Worm (Caenorhabditis elegans) whole organism, L1 larva: ENCODE results near the gene T09A12.8.

Source experiments
- C16A3.4 ChIP-seq: fragments of 150-350 bp; optimal IDR thresholded peaks from 2 replicates; lab custom pipeline; 2014; ENCODE audit warnings: missing biosample characterization, missing genetic modification characterization
- C34B4.2 ChIP-seq: sonication (generic microtip); optimal IDR thresholded peaks from 2 replicates; lab custom pipeline; 2017; ENCODE audit warnings: mild to moderate bottlenecking, missing genetic modification characterization, missing compliant biosample characterization
- Y116A8C.19 ChIP-seq: sonication (generic microtip); optimal IDR thresholded peaks from 2 replicates; lab custom pipeline; 2016; ENCODE audit warnings: missing compliant biosample characterization, missing genetic modification characterization, borderline replicate concordance
- aha-1 ChIP-seq: fragments of 150-350 bp; optimal IDR thresholded peaks from 2 replicates; lab custom pipeline; 2014; ENCODE audit warnings: missing biosample characterization, missing genetic modification characterization
- alr-1 ChIP-seq: fragments of 200-800 bp; sonication (Bioruptor generic); optimal IDR thresholded peaks from 2 replicates; lab custom pipeline; 2018; ENCODE audit warnings: borderline replicate concordance, mild to moderate bottlenecking, missing genetic modification characterization, missing compliant biosample characterization
- blmp-1 ChIP-seq: fragments of 150-350 bp; optimal IDR thresholded peaks from 2 replicates; lab custom pipeline; 2014; ENCODE audit warnings: missing biosample characterization, missing genetic modification characterization
- ceh-63 ChIP-seq: fragments of 200-800 bp; sonication (Bioruptor generic); optimal IDR thresholded peaks from 2 replicates; lab custom pipeline; 2018; ENCODE audit warnings: mild to moderate bottlenecking, missing genetic modification characterization, missing compliant biosample characterization
- ceh-8 ChIP-seq: fragments of 200-800 bp; sonication (Bioruptor generic); optimal IDR thresholded peaks from 2 replicates; lab custom pipeline; 2018; ENCODE audit warnings: mild to moderate bottlenecking, missing genetic modification characterization, moderate library complexity, missing compliant biosample characterization
- efl-1 ChIP-seq, 4 experiments: fragments of 150-350 bp; optimal IDR thresholded peaks in 3 of 4; peaks in 1 of 4; 1 replicate in 1 of 4; 2 replicates in 3 of 4; lab custom pipeline; 2014; ENCODE audit warnings: missing biosample characterization in 2 of 4, missing genetic modification characterization in 2 of 4, missing genetic modification reagents in 2 of 4
- efl-3 ChIP-seq: fragments of 200-800 bp; sonication (Bioruptor generic); optimal IDR thresholded peaks from 2 replicates; lab custom pipeline; 2018; ENCODE audit warnings: mild to moderate bottlenecking, missing genetic modification characterization, missing compliant biosample characterization
- egl-13 ChIP-seq: sonication (generic microtip); optimal IDR thresholded peaks from 2 replicates; lab custom pipeline; 2016; ENCODE audit warnings: missing genotype, missing genetic modification reagents, missing genetic modification characterization, missing compliant biosample characterization
- egl-27 ChIP-seq, 2 experiments: fragments of 150-350 bp in 1 of 2; sonication (generic microtip); optimal IDR thresholded peaks; 3 replicates each; lab custom pipeline; 2017 to 2018; ENCODE audit warnings: missing biosample characterization in 2 of 2, missing genetic modification characterization in 2 of 2, missing genetic modification reagents in 2 of 2
- elt-2 ChIP-seq: sonication (generic microtip); optimal IDR thresholded peaks from 2 replicates; lab custom pipeline; 2016; ENCODE audit warnings: missing genetic modification characterization, mild to moderate bottlenecking, inconsistent platforms, missing compliant biosample characterization, missing genetic modification reagents
- elt-3 ChIP-seq, 6 experiments: fragments of 150-350 bp in 1 of 6; sonication (generic microtip); optimal IDR thresholded peaks; 2 replicates each; lab custom pipeline; 2017 to 2018; ENCODE audit warnings: missing biosample characterization in 6 of 6, missing genetic modification characterization in 6 of 6, inconsistent platforms in 1 of 6
- fkh-8 ChIP-seq: sonication (generic microtip); optimal IDR thresholded peaks from 2 replicates; lab custom pipeline; 2016; ENCODE audit warnings: mild to moderate bottlenecking, missing genetic modification characterization, missing compliant biosample characterization
- grh-1 ChIP-seq: fragments of 200-800 bp; sonication (Bioruptor generic); IDR thresholded peaks from 2 replicates; pipeline ENCODE4 v1.3.6; 2022; ENCODE audit warnings: missing genetic modification reagents, missing genetic modification characterization, missing compliant biosample characterization
- hlh-17 ChIP-seq: fragments of 200-800 bp; sonication (Bioruptor generic); optimal IDR thresholded peaks from 2 replicates; lab custom pipeline; 2018; ENCODE audit warnings: missing genetic modification characterization, mild to moderate bottlenecking, missing compliant biosample characterization, moderate library complexity, borderline replicate concordance
- hlh-4 ChIP-seq: sonication (generic microtip); optimal IDR thresholded peaks from 2 replicates; lab custom pipeline; 2016; ENCODE audit warnings: mild to moderate bottlenecking, missing genetic modification characterization, missing compliant biosample characterization
- irx-1 ChIP-seq: sonication (generic microtip); optimal IDR thresholded peaks from 2 replicates; lab custom pipeline; 2016; ENCODE audit warnings: missing genetic modification characterization, missing compliant biosample characterization
- isw-1 ChIP-seq: fragments of 200-800 bp; sonication (Bioruptor generic); IDR thresholded peaks from 2 replicates; pipeline ENCODE4 v1.3.6; 2022; ENCODE audit warnings: missing genetic modification characterization, missing compliant biosample characterization
- lsy-2 ChIP-seq, 2 experiments: fragments of 150-350 bp; optimal IDR thresholded peaks; 2 replicates each; lab custom pipeline; 2014; ENCODE audit warnings: missing biosample characterization in 2 of 2, missing genetic modification characterization in 2 of 2
- mab-9 ChIP-seq: fragments of 200-800 bp; sonication (Bioruptor generic); IDR thresholded peaks from 2 replicates; pipeline ENCODE4 v1.3.6; 2022; ENCODE audit warnings: missing genetic modification reagents, missing genetic modification characterization, missing compliant biosample characterization
- nhr-19 ChIP-seq: fragments of 200-800 bp; sonication (Bioruptor generic); conservative IDR thresholded peaks from 2 replicates; pipeline ENCODE4 v1.3.6; 2022; ENCODE audit warnings: missing genetic modification characterization, missing compliant biosample characterization
- nhr-20 ChIP-seq: sonication (generic microtip); optimal IDR thresholded peaks from 2 replicates; lab custom pipeline; 2016; ENCODE audit warnings: mild to moderate bottlenecking, missing genetic modification characterization, missing compliant biosample characterization
- nhr-237 ChIP-seq: fragments of 150-350 bp; optimal IDR thresholded peaks from 2 replicates; lab custom pipeline; 2014; ENCODE audit warnings: missing biosample characterization, missing genetic modification characterization
- nhr-47 ChIP-seq: sonication (generic microtip); optimal IDR thresholded peaks from 2 replicates; lab custom pipeline; 2016; ENCODE audit warnings: mild to moderate bottlenecking, missing genetic modification characterization, moderate library complexity, missing compliant biosample characterization
- nhr-77 ChIP-seq: fragments of 150-350 bp; optimal IDR thresholded peaks from 2 replicates; lab custom pipeline; 2014; ENCODE audit warnings: missing biosample characterization, missing genetic modification characterization
- nhr-85 ChIP-seq: sonication (generic microtip); peaks from one replicate; lab custom pipeline; 2016; ENCODE audit warnings: missing genetic modification characterization, inconsistent platforms, missing compliant biosample characterization
- pqm-1 ChIP-seq: sonication (generic microtip); optimal IDR thresholded peaks from 3 replicates; lab custom pipeline; 2017; ENCODE audit warnings: missing biosample characterization, missing genetic modification characterization
- snpc-4 ChIP-seq: fragments of 150-350 bp; optimal IDR thresholded peaks from 2 replicates; lab custom pipeline; 2014; ENCODE audit warnings: missing biosample characterization, missing genetic modification characterization
- swsn-7 ChIP-seq: sonication (generic microtip); optimal IDR thresholded peaks from 2 replicates; lab custom pipeline; 2016; ENCODE audit warnings: missing genetic modification characterization, missing compliant biosample characterization
- tbx-2 ChIP-seq: sonication (generic microtip); optimal IDR thresholded peaks from 2 replicates; lab custom pipeline; 2016; ENCODE audit warnings: missing genetic modification characterization, missing compliant biosample characterization
- xbp-1 ChIP-seq: sonication (generic microtip); optimal IDR thresholded peaks from 2 replicates; lab custom pipeline; 2016; ENCODE audit warnings: missing genetic modification characterization, missing compliant biosample characterization
- zag-1 ChIP-seq: fragments of 150-350 bp; optimal IDR thresholded peaks from 2 replicates; lab custom pipeline; 2014; ENCODE audit warnings: missing biosample characterization, missing genetic modification characterization
- ztf-11 ChIP-seq, 2 experiments: sonication (generic microtip); optimal IDR thresholded peaks; 2 replicates each; lab custom pipeline; 2016 to 2017; ENCODE audit warnings: missing genetic modification characterization in 2 of 2, missing biosample characterization in 1 of 2, missing compliant biosample characterization in 1 of 2

The T09A12.8 gene

ce11 chrIV:8223055-8223454 is 20.4 kb downstream of the T09A12.8 start:
- no peak for TF ChIP-seq blmp-1
- TF ChIP-seq elt-2 (tag; lab: Kevin White, UChicago): peak; percentile 59
- no peak for TF ChIP-seq nhr-19 (GFP tag; lab: Robert Waterston, UW)

DNA sequence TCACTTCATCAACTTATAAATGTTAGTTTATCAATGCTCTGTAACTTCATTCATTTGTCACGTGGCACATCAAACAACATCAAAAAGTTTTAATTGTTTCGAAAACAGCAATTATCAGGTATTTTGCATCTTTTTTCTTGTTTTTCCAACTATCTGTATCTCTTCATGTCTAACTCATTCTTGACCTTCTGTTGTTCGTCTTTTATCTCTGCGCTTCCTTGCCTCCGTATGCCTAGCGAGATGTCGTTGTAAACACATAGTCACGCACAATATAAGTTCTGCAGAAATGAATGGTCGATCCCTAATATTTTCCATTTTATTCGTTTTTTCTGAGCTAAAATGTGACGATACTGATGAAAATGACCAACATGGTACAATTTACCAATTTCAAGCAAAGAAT is 21.6 kb downstream of the T09A12.8 start, which contains the start of gene gpx-6:
TSS of gene gpx-6 (plus strand) at position 257 of the 400 bp plus-strand sequence.
- TF ChIP-seq swsn-7 (tag; lab: Kevin White, UChicago): no peak
- TF ChIP-seq nhr-85 (tag; lab: Kevin White, UChicago): peak; percentile 55
- TF ChIP-seq aha-1 (tag; lab: Kevin White, UChicago): no peak
- no peak for TF ChIP-seq irx-1 (tag; lab: Kevin White, UChicago)
- peak; percentile 11 for TF ChIP-seq C16A3.4 (tag; lab: Kevin White, UChicago)
- TF ChIP-seq blmp-1: peak; percentile 19
- no peak for TF ChIP-seq tbx-2 (tag; lab: Kevin White, UChicago)
- TF ChIP-seq hlh-17 (GFP tag; lab: Kevin White, UChicago): no peak
- peak in 1 of 2 experiments; percentile 3 for TF ChIP-seq lsy-2 (tag; optimal IDR thresholded peaks at IDR 0.05; lab: Kevin White, UChicago)
- no peak for TF ChIP-seq isw-1
- TF ChIP-seq elt-3 (tag; optimal IDR thresholded peaks at IDR 0.05; lab: Kevin White, UChicago): no peak
- no peak for TF ChIP-seq xbp-1
- TF ChIP-seq ceh-63: no peak
- TF ChIP-seq hlh-4 (tag; lab: Kevin White, UChicago): no peak
- no peak for TF ChIP-seq egl-13 (tag; lab: Kevin White, UChicago)
- TF ChIP-seq efl-3: no peak
- TF ChIP-seq fkh-8 (tag; lab: Kevin White, UChicago): no peak
- TF ChIP-seq snpc-4 (tag; lab: Kevin White, UChicago): no peak
- TF ChIP-seq pqm-1 (tag; lab: Kevin White, UChicago): no peak
- TF ChIP-seq nhr-20 (tag; lab: Kevin White, UChicago): peak; percentile 32
- TF ChIP-seq, all 84 proteins: peak for 5

DNA sequence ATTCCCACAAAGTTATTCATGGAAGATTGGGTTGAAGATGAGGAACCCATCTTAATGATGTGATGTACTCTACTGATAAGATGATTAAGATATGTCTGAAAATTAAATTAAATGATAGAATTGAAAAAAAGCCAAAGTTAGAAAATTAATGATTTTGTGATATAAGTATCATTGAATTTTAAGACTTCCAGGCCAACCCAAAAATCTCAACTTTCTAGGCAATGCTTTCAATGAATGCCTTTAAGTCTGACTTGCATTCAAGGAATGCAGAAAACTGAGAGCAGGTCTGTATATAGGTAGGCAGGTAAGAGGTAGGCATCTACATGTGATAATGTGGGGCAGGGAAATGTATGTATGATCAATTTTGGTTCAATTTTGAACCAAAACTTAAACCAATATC is 23.5 kb downstream of the T09A12.8 start, which contains the start of gene ocr-2:
TSS of gene ocr-2 (minus strand) at position 101 of the 400 bp plus-strand sequence.
- TF ChIP-seq C34B4.2 (no peak), nhr-19 (GFP tag; lab: Robert Waterston, UW) (no peak), ceh-8 (GFP tag; lab: Kevin White, UChicago) (no peak), nhr-237 (tag; lab: Kevin White, UChicago) (no peak)

- no peak for TF ChIP-seq mab-9 (GFP tag; lab: Robert Waterston, UW)
- no peak for TF ChIP-seq C16A3.4 (tag; lab: Kevin White, UChicago)
- TF ChIP-seq efl-1 (optimal IDR thresholded peaks at IDR 0.05; lab: Kevin White, UChicago): no peak
- TF ChIP-seq efl-1 (GFP tag; optimal IDR thresholded peaks at IDR 0.05 in 1 of 2; lab: Kevin White, UChicago): no peak
- TF ChIP-seq ztf-11 (tag; optimal IDR thresholded peaks at IDR 0.05; lab: Kevin White, UChicago): no peak
- no peak for TF ChIP-seq zag-1 (tag; lab: Kevin White, UChicago)
- no peak for TF ChIP-seq elt-2 (tag; lab: Kevin White, UChicago)
- TF ChIP-seq Y116A8C.19: no peak
- no peak for TF ChIP-seq elt-3 (tag; optimal IDR thresholded peaks at IDR 0.05; lab: Kevin White, UChicago)
- no peak for TF ChIP-seq isw-1
- TF ChIP-seq nhr-77 (tag; lab: Kevin White, UChicago): no peak
- TF ChIP-seq blmp-1: no peak
- TF ChIP-seq grh-1 (GFP tag; lab: Robert Waterston, UW): no peak
- TF ChIP-seq nhr-47: no peak
- no peak for TF ChIP-seq alr-1 (tag; lab: Kevin White, UChicago)
- no peak for TF ChIP-seq egl-27 (tag; optimal IDR thresholded peaks at IDR 0.05; lab: Kevin White, UChicago)
Measured at ce11 chrIV:8211747-8212146, 31.8 kb downstream of the T09A12.8 start, which contains the start of gene C07G1.7. Gene C07G1.7 (minus strand): TSS chrIV:8211847.
